Fruit fly (Drosophila melanogaster): ENCODE data around the gene CG13280.

CG13280 gene

DNA sequence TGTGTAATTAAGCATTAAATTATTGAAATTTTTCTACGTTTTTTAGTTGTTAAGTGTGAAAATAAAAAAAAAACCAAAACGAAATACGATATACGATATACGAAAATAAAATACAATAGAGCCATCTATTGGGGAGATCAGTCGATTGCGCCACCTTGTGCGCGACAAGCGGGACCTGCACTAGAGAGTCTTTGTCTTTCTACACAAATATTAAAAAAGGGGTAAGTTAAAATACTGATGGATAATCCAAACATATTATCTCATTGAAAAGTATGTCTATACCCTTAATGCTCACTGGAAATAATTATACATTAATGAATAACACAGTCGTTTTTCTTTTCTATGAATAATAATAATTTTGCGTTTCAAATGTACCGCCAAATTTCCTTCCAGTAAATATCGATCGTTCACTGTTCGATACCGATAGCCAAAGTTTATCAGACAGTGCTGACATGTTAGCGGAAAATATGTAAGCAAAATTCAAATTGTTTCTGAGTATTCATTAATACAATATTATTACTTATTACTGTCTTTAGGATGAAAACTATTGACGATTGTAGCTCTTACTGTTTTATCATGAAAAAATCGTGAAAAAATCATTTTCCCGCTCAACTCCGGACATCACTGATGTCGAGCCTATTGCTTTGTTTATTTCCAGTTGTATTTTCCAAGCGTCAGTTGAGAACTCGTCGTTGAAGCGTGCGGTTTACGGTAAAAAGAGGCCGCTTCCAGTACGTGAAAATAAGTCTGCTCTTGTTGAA is 4.7 kb downstream of the CG13280 start, which contains the start of gene mdy (continued):
- TF ChIP-seq CG17361 (GFP tag; IDR thresholded peaks at IDR 0.05) (peak; percentile 70; the same call in 2 of the 3 replicates), lmd (GFP tag; IDR thresholded peaks at IDR 0.05) (peak; percentile 40; the same call in 1 of the 2 replicates), CG15601 (tag; optimal IDR thresholded peaks at IDR 0.05) (peak; percentile 44), CG10543 (GFP tag; optimal IDR thresholded peaks at IDR 0.05) (no peak), al (GFP tag; IDR thresholded peaks at IDR 0.05) (peak; percentile 70), nau (GFP tag; optimal IDR thresholded peaks at IDR 0.05) (no peak), lbe (GFP tag; optimal IDR thresholded peaks at IDR 0.05) (peak; percentile 61), CG6854 (GFP tag; optimal IDR thresholded peaks at IDR 0.05) (no peak), CG13775 (GFP tag; optimal IDR thresholded peaks at IDR 0.05) (peak; percentile 71), CG12744 (GFP tag; optimal IDR thresholded peaks at IDR 0.05) (peak; percentile 13), Doc2 (GFP tag; IDR thresholded peaks at IDR 0.05) (no peak), CG18011 (GFP tag; optimal IDR thresholded peaks at IDR 0.05) (peak; percentile 52), CG13894 (tag; optimal IDR thresholded peaks at IDR 0.05) (no peak), E2f1 (GFP tag; IDR thresholded peaks at IDR 0.05) (peak; percentile 59), grn (GFP tag; optimal IDR thresholded peaks at IDR 0.05) (no peak), CG11696 (GFP tag; IDR thresholded peaks at IDR 0.05) (no peak), Dp (GFP tag; optimal IDR thresholded peaks at IDR 0.05) (peak; percentile 89), CG8290 (GFP tag; optimal IDR thresholded peaks at IDR 0.05) (peak; percentile 68), CG8290 (tag; optimal IDR thresholded peaks at IDR 0.05) (peak in 1 of 2 experiments; percentile 66), tup (GFP tag; optimal IDR thresholded peaks at IDR 0.05) (peak; percentile 29), CG11723 (GFP tag; optimal IDR thresholded peaks at IDR 0.05) (no peak), CG17568 (GFP tag; optimal IDR thresholded peaks at IDR 0.05) (no peak), Mad (GFP tag; optimal IDR thresholded peaks at IDR 0.05) (peak; percentile 50), Ets97D (GFP tag; optimal IDR thresholded peaks at IDR 0.05) (peak; percentile 45), HmgD (GFP tag; optimal IDR thresholded peaks at IDR 0.05) (no peak), CG34224 (GFP tag; IDR thresholded peaks at IDR 0.05; ENCODE audit: partially characterized antibody) (peak; percentile 30; the same call in 1 of the 3 replicates), CG18599 (GFP tag; optimal IDR thresholded peaks at IDR 0.05) (peak; percentile 53), dpn (GFP tag; optimal IDR thresholded peaks at IDR 0.05) (peak; percentile 62 to 71), chinmo (GFP tag; IDR thresholded peaks at IDR 0.05; ENCODE audit: partially characterized antibody) (0 out of 4 replicates have a peak, but pooled peaks have one; percentile 34), Sox100B (GFP tag; optimal IDR thresholded peaks at IDR 0.05) (no peak), Dek (tag; optimal IDR thresholded peaks at IDR 0.05) (peak; percentile 54), NC2β (GFP tag; optimal IDR thresholded peaks at IDR 0.05) (peak; percentile 37), Nf-YC (tag; optimal IDR thresholded peaks at IDR 0.05) (peak; percentile 48), PHDP (tag; optimal IDR thresholded peaks at IDR 0.05) (peak; percentile 58), Opbp (GFP tag; IDR thresholded peaks at IDR 0.05; ENCODE audit: partially characterized antibody) (no peak; the same call in 2 of the 3 replicates), chif (GFP tag; optimal IDR thresholded peaks at IDR 0.05) (peak; percentile 4 to 65), Dad (GFP tag; optimal IDR thresholded peaks at IDR 0.05) (no peak), CG6654 (GFP tag; optimal IDR thresholded peaks at IDR 0.05) (no peak), Fer2 (tag; optimal IDR thresholded peaks at IDR 0.05) (no peak), Dref (GFP tag; IDR thresholded peaks at IDR 0.05) (peak; percentile 73), CG6813 (GFP tag; optimal IDR thresholded peaks at IDR 0.05) (no peak), dysf (GFP tag; IDR thresholded peaks at IDR 0.05) (peak; percentile 55; the same call in 2 of the 3 replicates), CG3838 (GFP tag; optimal IDR thresholded peaks at IDR 0.05) (no peak), Antp (GFP tag; optimal IDR thresholded peaks at IDR 0.05) (peak; percentile 56), CG16815 (GFP tag; optimal IDR thresholded peaks at IDR 0.05) (no peak), CG1647 (GFP tag; optimal IDR thresholded peaks at IDR 0.05) (peak; percentile 43), knrl (GFP tag; IDR thresholded peaks at IDR 0.05; ENCODE audit: partially characterized antibody) (no peak; the same call in 1 of the 3 replicates), CG31388 (GFP tag; optimal IDR thresholded peaks at IDR 0.05) (no peak)

Measured in whole organism, embryonic.